Worm (Caenorhabditis elegans) whole organism, L2 larva: ENCODE results near the gene T06D8.10.

Experiments used
- ama-1 ChIP-seq: fragments of 150-350 bp; optimal IDR thresholded peaks from 2 replicates; lab custom pipeline; 2018; ENCODE audit warnings: inconsistent platforms
- lin-13 ChIP-seq: fragments of 150-350 bp; optimal IDR thresholded peaks from 2 replicates; lab custom pipeline; 2014; ENCODE audit warnings: missing biosample characterization, missing genetic modification reagents, missing genetic modification characterization
- mdl-1 ChIP-seq, 2 experiments: fragments of 150-350 bp in 1 of 2; sonication (generic microtip) in 1 of 2; optimal IDR thresholded peaks; 2 replicates each; lab custom pipeline; 2017; ENCODE audit warnings: missing biosample characterization in 2 of 2, missing genetic modification characterization in 2 of 2
- ztf-4 ChIP-seq: fragments of 150-350 bp; optimal IDR thresholded peaks from 2 replicates; lab custom pipeline; 2014; ENCODE audit warnings: missing biosample characterization, missing genetic modification characterization

- TF ChIP-seq mdl-1 (tag; optimal IDR thresholded peaks at IDR 0.05; lab: Kevin White, UChicago) = no peak
- no peak for TF ChIP-seq ama-1 (lab: Kevin White, UChicago)
- no peak for TF ChIP-seq ztf-4 (tag; lab: Kevin White, UChicago)
- no peak for TF ChIP-seq lin-13 (GFP tag; lab: Kevin White, UChicago)
These were observed 28.2 kb upstream of the T06D8.10 start for ce11 chrII:11275484-11275883.
